Fruit fly (Drosophila melanogaster) whole organism, pupa: ENCODE results near the gene CG16957.

ENCODE experiments used
- CG10348 ChIP-seq: fragments of 200-800 bp; sonication (Bioruptor generic); IDR thresholded peaks from 2 replicates; pipeline ENCODE4 v1.3.6; 2022; ENCODE audit warnings: missing biosample characterization, missing genetic modification characterization
- CG12605 ChIP-seq: fragments of 200-800 bp; sonication (Bioruptor generic); IDR thresholded peaks from 2 replicates; pipeline ENCODE4 v1.3.6; 2022; ENCODE audit warnings: missing biosample characterization, missing genetic modification characterization
- CG13204 ChIP-seq: fragments of 200-800 bp; sonication (Bioruptor generic); optimal IDR thresholded peaks from 2 replicates; lab custom pipeline; 2018; ENCODE audit warnings: missing biosample characterization, mild to moderate bottlenecking, missing genetic modification characterization, moderate library complexity
- CG14655 ChIP-seq: fragments of 200-800 bp; sonication (Bioruptor generic); optimal IDR thresholded peaks from 3 replicates; lab custom pipeline; 2017; ENCODE audit warnings: mild to moderate bottlenecking, missing biosample characterization, missing genetic modification reagents, missing genetic modification characterization
- CG15710 ChIP-seq: fragments of 200-800 bp; sonication (Bioruptor generic); optimal IDR thresholded peaks from 2 replicates; lab custom pipeline; 2018; ENCODE audit warnings: missing biosample characterization, mild to moderate bottlenecking, missing genetic modification characterization, moderate library complexity
- CG17806 ChIP-seq: fragments of 200-800 bp; sonication (Bioruptor generic); optimal IDR thresholded peaks from 2 replicates; lab custom pipeline; 2018; ENCODE audit warnings: missing biosample characterization, mild to moderate bottlenecking, missing genetic modification characterization, moderate library complexity
- CG32121 ChIP-seq: fragments of 200-800 bp; sonication (Bioruptor generic); IDR thresholded peaks from 2 replicates; pipeline ENCODE4 v1.3.6; 2022; ENCODE audit warnings: missing biosample characterization, missing genetic modification characterization
- CG34367 ChIP-seq: fragments of 200-800 bp; sonication (Bioruptor generic); optimal IDR thresholded peaks from 2 replicates; lab custom pipeline; 2018; ENCODE audit warnings: missing biosample characterization, mild to moderate bottlenecking, missing genetic modification characterization
- CG4496 ChIP-seq: fragments of 200-800 bp; sonication (Bioruptor generic); IDR thresholded peaks from 3 replicates; pipeline ENCODE4 v1.3.6; 2022; ENCODE audit warnings: missing biosample characterization, missing genetic modification characterization
- CG8159 ChIP-seq: fragments of 200-800 bp; sonication (Bioruptor generic); optimal IDR thresholded peaks from 3 replicates; lab custom pipeline; 2018; ENCODE audit warnings: missing biosample characterization, mild to moderate bottlenecking, missing genetic modification characterization, moderate library complexity
- CG8301 ChIP-seq: fragments of 200-800 bp; sonication (Bioruptor generic); optimal IDR thresholded peaks from 2 replicates; lab custom pipeline; 2018; ENCODE audit warnings: missing biosample characterization, mild to moderate bottlenecking, missing genetic modification characterization
- CG9948 ChIP-seq: fragments of 200-800 bp; sonication (Bioruptor generic); optimal IDR thresholded peaks from 2 replicates; lab custom pipeline; 2018; ENCODE audit warnings: missing biosample characterization, mild to moderate bottlenecking, missing genetic modification characterization, moderate library complexity
- D1 ChIP-seq: fragments of 200-800 bp; sonication (Bioruptor generic); optimal IDR thresholded peaks from 2 replicates; lab custom pipeline; 2018; ENCODE audit warnings: missing biosample characterization, mild to moderate bottlenecking, missing genetic modification characterization, moderate library complexity
- EcR ChIP-seq: fragments of 200-800 bp; sonication (Bioruptor generic); optimal IDR thresholded peaks from 3 replicates; lab custom pipeline; 2019; ENCODE audit warnings: missing biosample characterization, missing genetic modification characterization, mild to moderate bottlenecking, moderate library complexity, missing genetic modification reagents
- Ets98B ChIP-seq: fragments of 200-800 bp; sonication (Bioruptor generic); IDR thresholded peaks from 2 replicates; pipeline ENCODE4 v1.3.6; 2022; ENCODE audit warnings: missing biosample characterization, missing genetic modification characterization
- Pif1A ChIP-seq: fragments of 200-800 bp; sonication (Bioruptor generic); optimal IDR thresholded peaks from 3 replicates; lab custom pipeline; 2016; ENCODE audit warnings: missing biosample characterization, missing genetic modification characterization
- Pif1B ChIP-seq: fragments of 200-800 bp; sonication (Bioruptor generic); optimal IDR thresholded peaks from 3 replicates; lab custom pipeline; 2016; ENCODE audit warnings: missing biosample characterization, missing genetic modification characterization
- Snoo ChIP-seq: fragments of 200-800 bp; sonication (Bioruptor generic); optimal IDR thresholded peaks from 3 replicates; lab custom pipeline; 2017; ENCODE audit warnings: missing biosample characterization, mild to moderate bottlenecking, missing genetic modification characterization, inconsistent platforms
- fd96Ca ChIP-seq: fragments of 200-800 bp; sonication (Bioruptor generic); IDR thresholded peaks from 3 replicates; pipeline ENCODE4 v1.3.6; 2022; ENCODE audit warnings: missing biosample characterization, missing genetic modification characterization
- gl ChIP-seq: fragments of 200-800 bp; sonication (Bioruptor generic); optimal IDR thresholded peaks from 2 replicates; lab custom pipeline; 2018; ENCODE audit warnings: missing biosample characterization, mild to moderate bottlenecking, missing genetic modification characterization
- rn ChIP-seq: fragments of 200-800 bp; sonication (Bioruptor generic); IDR thresholded peaks from 2 replicates; pipeline ENCODE4 v1.3.6; 2022; ENCODE audit warnings: missing biosample characterization, missing genetic modification characterization

Gene CG16957

DNA sequence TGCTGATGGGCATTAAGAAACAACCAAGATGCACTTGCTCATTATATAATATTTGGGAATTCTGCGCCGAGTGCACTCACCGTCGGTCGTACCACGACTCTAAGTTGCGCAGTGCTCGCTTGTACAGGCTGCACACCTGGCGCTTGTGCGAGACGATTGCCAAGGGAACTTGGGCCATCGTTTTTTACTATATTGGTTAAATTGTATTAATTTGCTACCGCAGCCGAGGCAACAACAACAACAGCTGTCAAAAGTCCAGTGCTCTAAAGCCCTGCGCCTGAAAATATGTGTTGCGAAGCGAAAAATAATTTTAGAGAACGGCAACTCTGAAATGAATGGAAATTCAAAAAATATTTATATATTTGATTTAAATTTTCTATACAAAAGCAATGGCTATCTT is 25.2 kb downstream of the CG16957 start, which contains the start of gene ND-B22:
TSS of gene ND-B22 (minus strand) at position 349 of the 400 bp plus-strand sequence.
- TF ChIP-seq CG13204 (no peak), EcR (GFP tag; lab: Kevin White, UChicago) (no peak), CG15710 (tag; lab: Kevin White, UChicago) (peak; percentile 17), Snoo (tag; lab: Kevin White, UChicago) (peak; percentile 38), Pif1A (GFP tag; lab: Kevin White, UChicago) (no peak), CG34367 (tag; lab: Kevin White, UChicago) (no peak), CG9948 (no peak), fd96Ca (GFP tag; lab: Robert Waterston, UW) (no peak), Ets98B (GFP tag; lab: Robert Waterston, UW) (no peak), CG4496 (no peak), CG14655 (GFP tag; lab: Kevin White, UChicago) (no peak), rn (no peak), CG32121 (GFP tag; lab: Robert Waterston, UW) (no peak), gl (no peak), CG8301 (no peak), Pif1B (GFP tag; lab: Kevin White, UChicago) (no peak)

DNA sequence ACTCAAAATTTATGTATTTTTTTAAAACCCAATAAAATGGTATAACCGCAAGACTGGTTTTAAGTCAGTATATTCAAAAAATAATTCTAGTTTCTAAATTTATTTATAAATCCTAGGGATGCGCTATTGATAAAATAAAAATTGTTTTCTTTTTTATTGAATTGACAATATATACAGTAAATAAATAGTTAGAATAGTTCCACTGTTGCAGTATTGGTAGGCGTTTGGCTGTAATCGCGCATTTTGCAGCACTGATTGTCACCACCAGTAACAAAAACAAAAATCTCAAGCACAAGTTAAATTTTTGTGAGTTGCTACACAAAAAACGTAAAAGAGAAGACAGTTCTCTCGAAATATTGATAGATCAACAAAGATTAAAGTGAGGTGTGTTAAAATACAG is 27.0 kb downstream of the CG16957 start, which contains the start of gene CG31855:
TSS of gene CG31855 (plus strand) at position 265 of the 400 bp plus-strand sequence.
- peak; percentile 84 for TF ChIP-seq Pif1A (GFP tag; lab: Kevin White, UChicago)
- peak; percentile 59 for TF ChIP-seq CG32121 (GFP tag; lab: Robert Waterston, UW)
- TF ChIP-seq D1 (tag; lab: Kevin White, UChicago), result peak; percentile 58
- peak; percentile 83 for TF ChIP-seq Ets98B (GFP tag; lab: Robert Waterston, UW)
- TF ChIP-seq CG8159, result peak; percentile 66
- TF ChIP-seq Snoo (tag; lab: Kevin White, UChicago), result peak; percentile 74
- peak; percentile 65 for TF ChIP-seq CG17806 (tag; lab: Kevin White, UChicago)
- no peak for TF ChIP-seq EcR (GFP tag; lab: Kevin White, UChicago)
- TF ChIP-seq CG10348 (GFP tag; lab: Robert Waterston, UW), result no peak
- TF ChIP-seq CG4496, result peak; percentile 58; the same call in 2 of the 3 replicates
- no peak for TF ChIP-seq CG14655 (GFP tag; lab: Kevin White, UChicago)
- TF ChIP-seq gl, result peak; percentile 25
- peak; percentile 39 for TF ChIP-seq CG9948
- TF ChIP-seq CG13204, result no peak
- TF ChIP-seq CG15710 (tag; lab: Kevin White, UChicago), result peak; percentile 76
- TF ChIP-seq rn, result peak; percentile 41; the same call in 1 of the 2 replicates
- peak; percentile 71 for TF ChIP-seq Pif1B (GFP tag; lab: Kevin White, UChicago)
- peak; percentile 65 for TF ChIP-seq CG8301
- peak; percentile 59 for TF ChIP-seq CG34367 (tag; lab: Kevin White, UChicago)
- TF ChIP-seq fd96Ca (GFP tag; lab: Robert Waterston, UW), result no peak; the same call in 2 of the 3 replicates
- TF ChIP-seq CG12605 (GFP tag; lab: Robert Waterston, UW), result peak; percentile 63

DNA sequence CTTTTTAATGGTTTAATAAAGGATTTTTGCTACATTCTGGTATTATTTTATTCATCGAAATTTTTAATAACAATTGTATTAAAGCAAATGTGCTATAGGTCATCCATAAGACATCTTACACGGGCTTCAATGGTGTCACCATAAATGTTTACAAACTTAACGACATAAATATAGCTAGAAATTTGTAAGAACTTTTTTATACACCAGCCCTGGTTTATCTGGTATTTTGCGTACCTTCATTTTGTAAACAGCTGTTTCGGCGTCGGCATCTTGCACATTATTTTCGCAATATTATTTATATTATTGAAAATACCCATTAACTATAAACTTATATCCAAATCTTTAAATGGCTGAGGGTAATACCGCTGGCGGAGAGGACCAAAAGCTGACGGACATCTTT is 28.6 kb downstream of the CG16957 start, which contains the start of gene Tap42:
TSS of gene Tap42 (plus strand) at position 240 of the 400 bp plus-strand sequence.
- TF ChIP-seq rn (no peak), CG8301 (no peak), CG17806 (tag; lab: Kevin White, UChicago) (no peak), Ets98B (GFP tag; lab: Robert Waterston, UW) (no peak), CG4496 (no peak), CG32121 (GFP tag; lab: Robert Waterston, UW) (no peak), Snoo (tag; lab: Kevin White, UChicago) (no peak)

DNA sequence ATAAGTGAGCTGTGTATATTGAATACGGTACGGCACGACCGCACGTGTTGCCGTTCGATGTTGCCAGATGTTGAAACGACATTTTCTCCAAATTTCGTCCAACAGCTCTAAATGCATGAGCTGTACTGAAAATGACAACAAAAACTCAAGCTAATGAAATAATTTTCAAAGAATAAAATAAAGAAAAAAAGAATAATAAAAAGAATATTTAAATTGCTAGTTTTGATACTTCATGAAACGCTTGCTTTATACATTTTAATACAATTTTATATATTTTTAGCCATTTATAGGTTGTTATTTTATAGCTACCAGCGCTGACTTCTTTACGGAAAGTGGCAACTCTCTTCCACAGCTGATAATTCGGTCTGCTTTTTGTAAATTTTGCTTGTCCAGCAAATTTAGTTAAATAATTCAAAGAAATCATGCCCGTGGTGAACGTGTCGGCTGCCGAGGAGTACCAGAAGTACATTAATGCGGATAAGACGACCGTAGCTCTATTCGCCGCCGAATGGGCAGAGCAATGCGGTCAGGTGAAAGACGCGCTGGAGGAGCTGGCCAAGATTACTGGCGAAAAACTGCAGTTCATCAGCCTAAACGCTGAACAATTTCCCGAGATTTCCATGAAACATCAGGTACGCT is 29.8 kb downstream of the CG16957 start, which contains the start of the genes Nnp-1 and Grx3:
TSS of gene Nnp-1 (minus strand) at position 81 of the 639 bp plus-strand sequence.
TSS of gene Grx3 (plus strand) at position 339 of the 639 bp plus-strand sequence.
- TF ChIP-seq D1 (tag; lab: Kevin White, UChicago) (peak; percentile 30), Snoo (tag; lab: Kevin White, UChicago) (peak; percentile 3), gl (no peak), Pif1B (GFP tag; lab: Kevin White, UChicago) (no peak), CG8159 (peak; percentile 44), CG8301 (no peak), CG9948 (peak; percentile 39), rn (0 out of 2 replicates have a peak, but pooled peaks have one; percentile 13), Ets98B (GFP tag; lab: Robert Waterston, UW) (no peak), CG32121 (GFP tag; lab: Robert Waterston, UW) (0 out of 2 replicates have a peak, but pooled peaks have one; percentile 35)

DNA sequence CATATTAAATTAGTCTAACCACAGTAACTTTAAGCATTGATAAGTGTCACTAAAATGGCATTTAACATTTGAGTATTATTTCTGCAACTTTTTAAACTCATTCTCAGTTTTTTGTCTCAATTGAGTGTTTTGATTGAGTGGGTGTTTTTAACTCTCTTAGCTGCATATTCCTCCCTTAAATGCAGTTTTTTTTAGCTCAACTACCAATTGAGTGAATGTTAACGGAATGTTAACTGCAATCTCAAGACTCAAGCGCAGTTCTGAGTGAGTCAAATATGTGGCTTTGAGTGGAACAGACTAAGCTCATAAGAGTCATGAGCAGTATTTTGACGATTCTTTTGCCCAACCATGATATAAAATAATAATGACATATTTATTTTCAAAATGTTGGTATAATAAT is 33.0 kb downstream of the CG16957 start:
- TF ChIP-seq CG8301 (no peak), Snoo (tag; lab: Kevin White, UChicago) (no peak), CG10348 (GFP tag; lab: Robert Waterston, UW) (no peak), Pif1A (GFP tag; lab: Kevin White, UChicago) (no peak), CG4496 (no peak), Pif1B (GFP tag; lab: Kevin White, UChicago) (no peak), CG32121 (GFP tag; lab: Robert Waterston, UW) (no peak), CG12605 (GFP tag; lab: Robert Waterston, UW) (no peak), CG13204 (no peak), gl (no peak), rn (no peak)

DNA sequence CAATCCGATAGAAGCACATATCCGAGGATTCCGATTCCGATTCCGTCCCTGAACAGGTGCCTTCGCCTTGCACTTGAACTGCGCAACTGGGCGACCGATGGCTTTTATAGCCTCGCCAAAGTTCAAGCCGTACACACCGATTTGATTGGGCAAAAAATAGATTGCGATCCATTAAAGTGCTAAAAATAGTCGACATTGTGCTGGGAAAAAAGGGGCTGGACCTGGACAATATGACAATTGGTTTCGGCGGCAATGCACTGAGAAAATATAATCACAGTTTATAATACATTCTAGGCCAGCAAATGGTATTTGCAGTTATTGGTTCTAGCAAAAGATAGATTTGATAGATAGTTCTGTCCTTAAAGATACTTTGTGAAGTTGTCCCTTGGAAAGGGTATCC is 34.5 kb downstream of the CG16957 start, which contains the start of gene CG9377:
TSS of gene CG9377 (minus strand) at position 101 of the 400 bp plus-strand sequence.
- TF ChIP-seq CG14655 (GFP tag; lab: Kevin White, UChicago) (no peak), Pif1B (GFP tag; lab: Kevin White, UChicago) (no peak), Snoo (tag; lab: Kevin White, UChicago) (no peak), CG17806 (tag; lab: Kevin White, UChicago) (no peak), CG8301 (no peak), CG34367 (tag; lab: Kevin White, UChicago) (no peak), fd96Ca (GFP tag; lab: Robert Waterston, UW) (no peak), CG32121 (GFP tag; lab: Robert Waterston, UW) (no peak), gl (no peak), rn (no peak), Pif1A (GFP tag; lab: Kevin White, UChicago) (no peak)
- TF ChIP-seq, all 21 proteins: peak for 0
